Fruit fly (Drosophila melanogaster): ENCODE data around the gene Brd.

The Brd gene

DNA sequence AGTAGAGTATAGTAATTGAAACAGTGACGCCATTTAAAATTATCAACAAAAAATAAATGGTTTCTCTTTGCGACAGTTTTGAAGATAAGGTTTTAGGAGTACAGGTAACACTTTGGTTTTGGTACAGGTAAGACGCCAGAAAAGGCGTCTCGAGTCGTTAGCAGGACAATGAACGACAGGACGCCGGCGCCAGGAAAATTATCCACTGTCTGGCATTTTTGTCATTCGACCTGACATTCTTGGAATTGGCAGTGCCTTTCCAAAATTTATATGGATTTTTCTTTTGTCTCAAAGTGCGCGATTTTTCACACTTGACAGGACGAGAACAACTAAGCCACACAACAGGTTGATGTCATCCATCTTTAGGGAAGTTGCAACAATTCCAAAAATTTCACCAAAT lies 7.6 kb upstream of the Brd start:
- TF ChIP-seq CG6689 (GFP tag; IDR thresholded peaks at IDR 0.05) (no peak), Drgx (GFP tag; IDR thresholded peaks at IDR 0.05) (no peak), CG13424 (tag; optimal IDR thresholded peaks at IDR 0.05) (no peak), CG15479 (GFP tag; optimal IDR thresholded peaks at IDR 0.05) (peak; percentile 77), maf-S (GFP tag; optimal IDR thresholded peaks at IDR 0.05) (no peak), sd (tag; optimal IDR thresholded peaks at IDR 0.05) (no peak), kah (GFP tag; optimal IDR thresholded peaks at IDR 0.05) (no peak), zen (tag; optimal IDR thresholded peaks at IDR 0.05) (peak; percentile 100), fd3F (GFP tag; optimal IDR thresholded peaks at IDR 0.05) (no peak), tll (GFP tag; optimal IDR thresholded peaks at IDR 0.05) (peak in 1 of 2 experiments; percentile 78)

DNA sequence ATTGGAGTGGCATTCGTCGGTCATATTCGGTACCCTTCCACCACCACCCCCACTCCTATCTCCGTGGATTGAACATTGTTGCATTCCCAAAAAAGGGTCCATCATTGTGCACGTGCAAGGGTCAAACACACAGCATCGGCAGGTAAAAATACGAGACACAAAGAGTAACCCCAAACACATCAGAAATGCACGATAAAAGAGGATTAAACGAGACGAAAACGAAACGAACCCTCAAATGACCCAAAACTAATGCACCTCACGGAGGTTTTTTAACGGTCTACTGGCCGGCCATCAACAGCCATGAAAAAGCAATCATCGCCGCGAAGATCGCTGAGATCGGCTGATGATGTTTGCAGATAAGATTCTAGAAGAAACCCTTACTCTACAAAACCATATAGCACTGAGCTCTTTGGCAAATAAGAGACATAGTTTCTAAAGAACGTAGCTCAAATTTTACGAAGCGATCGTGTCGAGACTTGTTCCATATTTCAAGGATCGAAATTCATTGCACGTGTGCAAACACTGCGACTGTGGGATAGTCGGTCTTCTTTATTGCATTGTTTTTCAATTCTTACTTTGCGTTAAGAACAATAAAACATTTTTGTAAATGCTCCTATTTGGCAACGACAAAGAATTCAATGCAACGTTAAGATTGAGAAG lies 6.1 kb upstream of the Brd start:
- TF ChIP-seq CG15479 (GFP tag; optimal IDR thresholded peaks at IDR 0.05) (peak; percentile 93), chm (GFP tag; IDR thresholded peaks at IDR 0.05) (no peak), trem (tag; optimal IDR thresholded peaks at IDR 0.05) (no peak), Kr (GFP tag; optimal IDR thresholded peaks at IDR 0.05) (peak; percentile 85), zf30C (GFP tag; optimal IDR thresholded peaks at IDR 0.05) (peak; percentile 2), cato (GFP tag; optimal IDR thresholded peaks at IDR 0.05; ENCODE audit: borderline replicate concordance) (no peak), p53 (GFP tag; optimal IDR thresholded peaks at IDR 0.05) (peak; percentile 92), CG12744 (GFP tag; optimal IDR thresholded peaks at IDR 0.05) (no peak), D (optimal IDR thresholded peaks at IDR 0.05) (peak; percentile 60), D (GFP tag; optimal IDR thresholded peaks at IDR 0.05) (peak; percentile 19), zen (tag; optimal IDR thresholded peaks at IDR 0.05) (peak; percentile 80), Usf (GFP tag; optimal IDR thresholded peaks at IDR 0.05) (no peak), fd102C (GFP tag; optimal IDR thresholded peaks at IDR 0.05) (peak; percentile 2), rib (GFP tag; IDR thresholded peaks at IDR 0.05) (0 out of 2 replicates have a peak, but pooled peaks have one; percentile 16), oc (tag; optimal IDR thresholded peaks at IDR 0.05) (peak; percentile 67), grn (GFP tag; optimal IDR thresholded peaks at IDR 0.05) (peak; percentile 95), CG11695 (GFP tag; IDR thresholded peaks at IDR 0.05) (no peak), pros (GFP tag; optimal IDR thresholded peaks at IDR 0.05) (peak; percentile 59), insv (GFP tag; optimal IDR thresholded peaks at IDR 0.05) (peak in 1 of 2 experiments; percentile 26), gsb-n (tag; optimal IDR thresholded peaks at IDR 0.05) (peak; percentile 26), tgo (GFP tag; IDR thresholded peaks at IDR 0.05) (no peak), kni (GFP tag; optimal IDR thresholded peaks at IDR 0.05) (peak; percentile 79), tll (GFP tag; optimal IDR thresholded peaks at IDR 0.05) (peak in 1 of 2 experiments; percentile 4)

DNA sequence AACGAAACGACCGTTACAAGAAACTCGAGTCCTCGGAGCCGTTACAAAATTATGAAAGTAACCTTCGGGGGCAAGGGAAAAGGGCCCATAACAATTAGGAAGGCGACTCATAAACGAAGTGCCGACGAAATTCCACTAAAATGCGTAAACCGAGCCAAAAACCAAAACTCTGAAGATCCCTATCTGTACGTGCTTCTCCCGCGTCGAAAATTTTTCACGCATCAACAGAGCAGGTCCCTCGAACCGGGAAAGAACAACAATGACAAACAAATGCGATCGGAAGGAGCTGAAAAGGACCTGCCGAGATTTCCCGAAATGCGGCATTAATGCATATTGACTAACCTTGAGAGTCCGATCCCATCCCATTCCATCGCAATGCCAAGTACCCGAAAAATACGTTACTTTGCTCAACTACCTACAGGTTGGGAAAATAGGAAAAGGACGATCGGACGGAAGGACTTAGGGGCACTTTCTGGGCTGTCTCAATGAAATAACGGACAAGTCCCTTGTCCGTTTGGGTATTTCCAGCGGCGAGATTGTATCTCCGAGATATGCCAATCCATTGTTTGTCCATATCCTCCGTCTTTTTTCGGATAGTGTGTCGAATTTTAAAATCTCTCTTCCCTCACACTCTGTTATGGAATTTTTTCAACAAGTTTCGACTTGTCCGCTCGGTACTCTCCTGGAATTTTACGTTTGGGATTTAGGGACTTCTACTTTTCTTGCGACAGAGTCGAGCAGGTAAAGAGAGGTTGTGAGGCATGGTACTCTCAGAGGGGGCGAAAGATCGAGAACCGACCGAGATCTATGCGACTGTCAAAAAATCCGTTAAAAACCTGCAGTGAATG lies 4.6 kb upstream of the Brd start:
- TF ChIP-seq dan (GFP tag; IDR thresholded peaks at IDR 0.05) (no peak), Ada2b (GFP tag; IDR thresholded peaks at IDR 0.05) (no peak), CG7745 (tag; optimal IDR thresholded peaks at IDR 0.05) (no peak), CG17829 (tag; optimal IDR thresholded peaks at IDR 0.05) (no peak), cas (GFP tag; IDR thresholded peaks at IDR 0.05) (no peak), otp (GFP tag; IDR thresholded peaks at IDR 0.05) (no peak), CG18011 (GFP tag; optimal IDR thresholded peaks at IDR 0.05) (no peak), zen (tag; optimal IDR thresholded peaks at IDR 0.05) (peak; percentile 97), dimm (GFP tag; IDR thresholded peaks at IDR 0.05) (no peak), hb (GFP tag; IDR thresholded peaks at IDR 0.05; ENCODE audit: partially characterized antibody) (no peak), CG12659 (GFP tag; optimal IDR thresholded peaks at IDR 0.05) (no peak), Trl (optimal IDR thresholded peaks at IDR 0.05) (peak in 1 of 2 experiments; percentile 52), Trl (GFP tag; optimal IDR thresholded peaks at IDR 0.05) (no peak), pzg (GFP tag; optimal IDR thresholded peaks at IDR 0.05) (no peak), CG9876 (GFP tag; optimal IDR thresholded peaks at IDR 0.05) (no peak), Tbp (GFP tag; optimal IDR thresholded peaks at IDR 0.05) (no peak), CG15479 (GFP tag; optimal IDR thresholded peaks at IDR 0.05) (peak; percentile 100), NfI (GFP tag; optimal IDR thresholded peaks at IDR 0.05) (no peak), btn (GFP tag; optimal IDR thresholded peaks at IDR 0.05) (no peak)
